Worm (Caenorhabditis elegans) whole organism, L1 larva: ENCODE results near the gene spp-13.
"Not testable (repeated sequence)": the region's sequence is repeated elsewhere in the genome, so short reads cannot be mapped to it uniquely, and the experiment has no call there.

ENCODE experiments used
- blmp-1 ChIP-seq: fragments of 150-350 bp; optimal IDR thresholded peaks from 2 replicates; lab custom pipeline; 2014; ENCODE audit warnings: missing biosample characterization, missing genetic modification characterization
- ceh-88 ChIP-seq: fragments of 200-800 bp; sonication (Bioruptor generic); IDR thresholded peaks from 2 replicates; pipeline ENCODE4 v1.3.6; 2022; ENCODE audit warnings: missing genetic modification characterization, missing compliant biosample characterization
- egl-13 ChIP-seq: sonication (generic microtip); optimal IDR thresholded peaks from 2 replicates; lab custom pipeline; 2016; ENCODE audit warnings: missing genotype, missing genetic modification reagents, missing genetic modification characterization, missing compliant biosample characterization
- egl-27 ChIP-seq, 2 experiments: fragments of 150-350 bp in 1 of 2; sonication (generic microtip); optimal IDR thresholded peaks; 3 replicates each; lab custom pipeline; 2017 to 2018; ENCODE audit warnings: missing biosample characterization in 2 of 2, missing genetic modification characterization in 2 of 2, missing genetic modification reagents in 2 of 2
- lsy-2 ChIP-seq, 2 experiments: fragments of 150-350 bp; optimal IDR thresholded peaks; 2 replicates each; lab custom pipeline; 2014; ENCODE audit warnings: missing biosample characterization in 2 of 2, missing genetic modification characterization in 2 of 2
- nhr-12 ChIP-seq: sonication (generic microtip); optimal IDR thresholded peaks from 2 replicates; lab custom pipeline; 2017; ENCODE audit warnings: missing biosample characterization, missing genetic modification characterization
- nhr-77 ChIP-seq: fragments of 150-350 bp; optimal IDR thresholded peaks from 2 replicates; lab custom pipeline; 2014; ENCODE audit warnings: missing biosample characterization, missing genetic modification characterization
- nhr-90 ChIP-seq: sonication (generic microtip); optimal IDR thresholded peaks from 2 replicates; lab custom pipeline; 2016; ENCODE audit warnings: mild to moderate bottlenecking, missing genetic modification characterization, missing compliant biosample characterization; ENCODE audit not compliant: poor library complexity
- pqm-1 ChIP-seq: sonication (generic microtip); optimal IDR thresholded peaks from 3 replicates; lab custom pipeline; 2017; ENCODE audit warnings: missing biosample characterization, missing genetic modification characterization
- snpc-4 ChIP-seq: fragments of 150-350 bp; optimal IDR thresholded peaks from 2 replicates; lab custom pipeline; 2014; ENCODE audit warnings: missing biosample characterization, missing genetic modification characterization
- tlp-1 ChIP-seq: fragments of 150-350 bp; optimal IDR thresholded peaks from 2 replicates; lab custom pipeline; 2014; ENCODE audit warnings: missing biosample characterization, missing genetic modification characterization
- unc-130 ChIP-seq: fragments of 150-350 bp; optimal IDR thresholded peaks from 2 replicates; lab custom pipeline; 2017; ENCODE audit warnings: missing biosample characterization, missing genetic modification characterization, inconsistent platforms
- unc-62 ChIP-seq: fragments of 150-350 bp; optimal IDR thresholded peaks from 2 replicates; lab custom pipeline; 2014; ENCODE audit warnings: missing biosample characterization, missing genetic modification reagents, missing genetic modification characterization
- zip-4 ChIP-seq: fragments of 200-800 bp; sonication (Bioruptor generic); optimal IDR thresholded peaks from 2 replicates; lab custom pipeline; 2018; ENCODE audit warnings: mild to moderate bottlenecking, missing genetic modification characterization, moderate library complexity, missing compliant biosample characterization

DNA sequence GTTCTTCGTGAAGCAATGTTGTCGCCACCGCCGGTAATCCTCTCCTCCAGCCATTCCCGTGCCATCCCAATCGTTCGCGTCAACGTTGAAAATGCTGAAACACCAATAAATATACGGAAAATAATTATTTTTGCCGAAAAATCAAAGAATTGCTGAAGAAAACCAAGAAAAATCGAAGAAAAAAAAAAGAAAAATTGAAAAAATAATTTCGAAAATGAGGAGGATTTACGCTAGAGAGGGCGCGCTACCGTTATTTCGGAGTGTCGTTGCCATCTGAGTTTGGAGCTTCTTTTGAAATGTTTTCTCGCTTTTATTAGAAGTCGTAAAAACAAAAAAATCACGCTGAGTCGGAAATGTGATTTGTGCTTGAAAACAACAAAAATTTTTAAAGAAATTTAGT lies 7.6 kb downstream of the spp-13 start, which contains the start of gene F08F1.9:
- not testable (repeated sequence) for TF ChIP-seq unc-130 (tag; lab: Kevin White, UChicago); egl-27 (tag; optimal IDR thresholded peaks at IDR 0.05; lab: Kevin White, UChicago); zip-4 (GFP tag; lab: Kevin White, UChicago); snpc-4; unc-62; blmp-1 (tag; lab: Kevin White, UChicago); egl-13; ceh-88 (GFP tag; lab: Robert Waterston, UW); nhr-12 (tag; lab: Kevin White, UChicago); nhr-90 (tag; lab: Kevin White, UChicago); pqm-1; lsy-2 (tag; optimal IDR thresholded peaks at IDR 0.05; lab: Kevin White, UChicago); tlp-1 (tag; lab: Kevin White, UChicago); nhr-77 (tag; lab: Kevin White, UChicago)
